Fruit fly (Drosophila melanogaster) whole organism, embryonic: ENCODE data around the gene CG44476.
A peak's percentile ranks its signal among the peaks of the same experiment; 100 is the strongest.

Source experiments
- Antp ChIP-seq: fragments of 200-800 bp; sonication (Bioruptor generic); optimal IDR thresholded peaks from 3 replicates; lab custom pipeline; 2016; ENCODE audit warnings: missing biosample characterization, missing genetic modification characterization
- Bdp1 ChIP-seq: fragments of 200-800 bp; sonication (Bioruptor generic); optimal IDR thresholded peaks from 3 replicates; lab custom pipeline; 2016; ENCODE audit warnings: missing biosample characterization, missing genetic modification characterization
- CG10147 ChIP-seq: fragments of 200-800 bp; sonication (Bioruptor generic); optimal IDR thresholded peaks from 2 replicates; lab custom pipeline; 2019; ENCODE audit warnings: missing biosample characterization, mild to moderate bottlenecking, missing genetic modification characterization, moderate library complexity
- CG11093 ChIP-seq: fragments of 200-800 bp; sonication (Bioruptor generic); IDR thresholded peaks from 3 replicates; pipeline ENCODE4 v1.3.6; 2022; ENCODE audit warnings: missing biosample characterization, missing genetic modification characterization
- CG11398 ChIP-seq: fragments of 200-800 bp; sonication (Bioruptor generic); optimal IDR thresholded peaks from 2 replicates; lab custom pipeline; 2016; ENCODE audit warnings: missing biosample characterization, missing genetic modification characterization
- CG11695 ChIP-seq: fragments of 200-800 bp; sonication (Bioruptor generic); IDR thresholded peaks from 3 replicates; pipeline ENCODE4 v1.3.6; 2022; ENCODE audit warnings: missing biosample characterization, missing genetic modification characterization
- CG12219 ChIP-seq: fragments of 200-800 bp; sonication (Bioruptor generic); optimal IDR thresholded peaks from 3 replicates; lab custom pipeline; 2018; ENCODE audit warnings: missing biosample characterization, mild to moderate bottlenecking, missing genetic modification characterization
- CG13123 ChIP-seq: fragments of 200-800 bp; sonication (Bioruptor generic); optimal IDR thresholded peaks from 2 replicates; lab custom pipeline; 2016; ENCODE audit warnings: missing biosample characterization, missing genetic modification characterization
- CG15073 ChIP-seq: fragments of 200-800 bp; sonication (Bioruptor generic); optimal IDR thresholded peaks from 2 replicates; lab custom pipeline; 2016; ENCODE audit warnings: missing biosample characterization, missing genetic modification characterization
- CG1529 ChIP-seq: fragments of 200-800 bp; sonication (Bioruptor generic); optimal IDR thresholded peaks from 3 replicates; lab custom pipeline; 2018; ENCODE audit warnings: missing biosample characterization, missing genetic modification characterization
- CG17359 ChIP-seq: fragments of 200-800 bp; sonication (Bioruptor generic); optimal IDR thresholded peaks from 3 replicates; lab custom pipeline; 2018; ENCODE audit warnings: missing biosample characterization, mild to moderate bottlenecking, missing genetic modification characterization, moderate library complexity
- CG17361 ChIP-seq: fragments of 200-800 bp; sonication (Bioruptor generic); IDR thresholded peaks from 3 replicates; pipeline ENCODE4 v1.3.6; 2022; ENCODE audit warnings: missing biosample characterization, missing genetic modification characterization
- CG18599 ChIP-seq: fragments of 200-800 bp; sonication (Bioruptor generic); optimal IDR thresholded peaks from 3 replicates; lab custom pipeline; 2017; ENCODE audit warnings: missing biosample characterization, missing genetic modification characterization, mild to moderate bottlenecking, moderate library complexity, missing genetic modification reagents
- CG30020 ChIP-seq: fragments of 200-800 bp; optimal IDR thresholded peaks from 2 replicates; lab custom pipeline; 2019; ENCODE audit warnings: missing biosample characterization, mild to moderate bottlenecking, missing genetic modification characterization, moderate library complexity
- CG30431 ChIP-seq: fragments of 200-800 bp; sonication (Bioruptor generic); optimal IDR thresholded peaks from 2 replicates; lab custom pipeline; 2017; ENCODE audit warnings: missing biosample characterization, missing genetic modification characterization
- CG32532 ChIP-seq: fragments of 200-800 bp; sonication (Bioruptor generic); IDR thresholded peaks from 2 replicates; pipeline ENCODE4 v1.3.6; 2022; ENCODE audit warnings: missing biosample characterization, missing genetic modification characterization
- CG3726 ChIP-seq: fragments of 200-800 bp; sonication (Bioruptor generic); IDR thresholded peaks from 3 replicates; pipeline ENCODE4, ENCODE4 v1.3.6; 2022; ENCODE audit warnings: missing biosample characterization, missing genetic modification characterization
- CG4707 ChIP-seq: fragments of 200-800 bp; sonication (Bioruptor generic); optimal IDR thresholded peaks from 2 replicates; lab custom pipeline; 2018; ENCODE audit warnings: missing biosample characterization, mild to moderate bottlenecking, missing genetic modification characterization, moderate library complexity
- CG4730 ChIP-seq: fragments of 200-800 bp; sonication (Bioruptor generic); IDR thresholded peaks from 2 replicates; pipeline ENCODE4 v1.3.6; 2022; ENCODE audit warnings: missing biosample characterization, missing genetic modification characterization
- CG6254 ChIP-seq: fragments of 200-800 bp; sonication (Bioruptor generic); optimal IDR thresholded peaks from 3 replicates; lab custom pipeline; 2017; ENCODE audit warnings: mild to moderate bottlenecking, missing biosample characterization, missing genetic modification reagents, missing genetic modification characterization
- CG6854 ChIP-seq: fragments of 200-800 bp; sonication (Bioruptor generic); optimal IDR thresholded peaks from 3 replicates; lab custom pipeline; 2017; ENCODE audit warnings: missing biosample characterization, mild to moderate bottlenecking, missing genetic modification characterization
- CG7987 ChIP-seq: fragments of 200-800 bp; sonication (Bioruptor generic); optimal IDR thresholded peaks from 2 replicates; lab custom pipeline; 2018; ENCODE audit warnings: missing biosample characterization, mild to moderate bottlenecking, missing genetic modification characterization, moderate library complexity
- CG8478 ChIP-seq: fragments of >200 bp; optimal IDR thresholded peaks from 2 replicates; lab custom pipeline; 2018
- CG9215 ChIP-seq: fragments of 200-800 bp; sonication (Bioruptor generic); IDR thresholded peaks from 2 replicates; pipeline ENCODE4 v1.3.6; 2022; ENCODE audit warnings: missing biosample characterization, missing genetic modification characterization
- CG9437 ChIP-seq: fragments of 200-800 bp; sonication (Bioruptor generic); optimal IDR thresholded peaks from 2 replicates; lab custom pipeline; 2018; ENCODE audit warnings: missing biosample characterization, mild to moderate bottlenecking, missing genetic modification characterization
- CG9609 ChIP-seq: fragments of 200-800 bp; sonication (Bioruptor generic); optimal IDR thresholded peaks from 3 replicates; lab custom pipeline; 2016; ENCODE audit warnings: missing biosample characterization, missing genetic modification characterization
- CTCF ChIP-seq: fragments of 200-800 bp; sonication (Bioruptor generic); optimal IDR thresholded peaks from 2 replicates; lab custom pipeline; 2017; ENCODE audit warnings: missing biosample characterization, mild to moderate bottlenecking, missing genetic modification characterization, moderate library complexity
- HHEX ChIP-seq: fragments of 200-800 bp; sonication (Bioruptor generic); optimal IDR thresholded peaks from 3 replicates; lab custom pipeline; 2017; ENCODE audit warnings: missing biosample characterization, mild to moderate bottlenecking, missing genetic modification characterization, missing genetic modification reagents
- HmgD ChIP-seq: fragments of 200-800 bp; sonication (Bioruptor generic); optimal IDR thresholded peaks from 3 replicates; lab custom pipeline; 2016; ENCODE audit warnings: missing biosample characterization, missing genetic modification characterization
- Hmx ChIP-seq: fragments of 200-800 bp; sonication (Bioruptor generic); optimal IDR thresholded peaks from 2 replicates; lab custom pipeline; 2016; ENCODE audit warnings: missing biosample characterization, missing genetic modification characterization
- Lhr ChIP-seq: fragments of 200-800 bp; sonication (Bioruptor generic); optimal IDR thresholded peaks from 3 replicates; lab custom pipeline; 2017; ENCODE audit warnings: mild to moderate bottlenecking, missing biosample characterization, missing genetic modification reagents, missing genetic modification characterization
- Lpt ChIP-seq: fragments of >200 bp; optimal IDR thresholded peaks from 2 replicates; lab custom pipeline; 2018; ENCODE audit warnings: missing biosample characterization, missing genetic modification characterization
- Meics ChIP-seq: fragments of 200-800 bp; sonication (Bioruptor generic); optimal IDR thresholded peaks from 2 replicates; lab custom pipeline; 2017; ENCODE audit warnings: missing biosample characterization, mild to moderate bottlenecking, missing genetic modification characterization
- NC2α ChIP-seq: fragments of 200-800 bp; sonication (Bioruptor generic); optimal IDR thresholded peaks from 2 replicates; lab custom pipeline; 2016; ENCODE audit warnings: missing biosample characterization, missing genetic modification characterization
- NFAT ChIP-seq: fragments of 200-800 bp; sonication (Bioruptor generic); IDR thresholded peaks from 2 replicates; pipeline ENCODE4 v1.3.6; 2022; ENCODE audit warnings: missing biosample characterization, missing genetic modification characterization
- Pdp1 ChIP-seq, 2 experiments: fragments of 200-800 bp; sonication (Bioruptor generic); optimal IDR thresholded peaks; 3 replicates each; lab custom pipeline; 2016; ENCODE audit warnings: missing biosample characterization in 2 of 2, missing genetic modification characterization in 2 of 2, mild to moderate bottlenecking in 1 of 2, moderate library complexity in 1 of 2
- Sry-β ChIP-seq: fragments of 200-800 bp; sonication (Bioruptor generic); optimal IDR thresholded peaks from 2 replicates; lab custom pipeline; 2018; ENCODE audit warnings: missing biosample characterization, mild to moderate bottlenecking, missing genetic modification characterization, moderate library complexity
- Ssrp ChIP-seq: fragments of 200-800 bp; sonication (Bioruptor generic); optimal IDR thresholded peaks from 2 replicates; lab custom pipeline; 2018; ENCODE audit warnings: missing biosample characterization, mild to moderate bottlenecking, missing genetic modification characterization, moderate library complexity
- Usf ChIP-seq: fragments of 200-800 bp; sonication (Bioruptor generic); optimal IDR thresholded peaks from 2 replicates; lab custom pipeline; 2017; ENCODE audit warnings: missing genotype, missing biosample characterization, missing genetic modification characterization
- Vsx1 ChIP-seq: fragments of 200-800 bp; sonication (Bioruptor generic); optimal IDR thresholded peaks from 2 replicates; lab custom pipeline; 2017; ENCODE audit warnings: missing biosample characterization, mild to moderate bottlenecking, missing genetic modification characterization, missing genetic modification reagents
- amos ChIP-seq: fragments of 200-800 bp; sonication (Bioruptor generic); IDR thresholded peaks from 2 replicates; pipeline ENCODE4 v1.3.6; 2022; ENCODE audit warnings: missing biosample characterization, missing genetic modification characterization; ENCODE audit not compliant: partially characterized antibody
- br ChIP-seq: fragments of >200 bp; optimal IDR thresholded peaks from 2 replicates; lab custom pipeline; 2017
- cad ChIP-seq: fragments of >200 bp; optimal IDR thresholded peaks from 2 replicates; lab custom pipeline; 2017; ENCODE audit warnings: missing biosample characterization, missing genetic modification characterization
- chm ChIP-seq: fragments of 200-800 bp; sonication (Bioruptor generic); IDR thresholded peaks from 2 replicates; pipeline ENCODE4 v1.3.6; 2022; ENCODE audit warnings: missing biosample characterization, missing genetic modification characterization
- dimm ChIP-seq: fragments of 200-800 bp; sonication (Bioruptor generic); IDR thresholded peaks from 2 replicates; pipeline ENCODE4 v1.3.6; 2022; ENCODE audit warnings: missing biosample characterization, missing genetic modification characterization
- en ChIP-seq: fragments of 200-800 bp; sonication (Bioruptor generic); optimal IDR thresholded peaks from 2 replicates; lab custom pipeline; 2016; ENCODE audit warnings: missing biosample characterization, missing genetic modification characterization
- eyg ChIP-seq: fragments of 200-800 bp; sonication (Bioruptor generic); optimal IDR thresholded peaks from 3 replicates; lab custom pipeline; 2016; ENCODE audit warnings: missing biosample characterization, missing genetic modification characterization
- hth ChIP-seq: fragments of >200 bp; optimal IDR thresholded peaks from 2 replicates; lab custom pipeline; 2017; ENCODE audit warnings: inconsistent platforms
- kay ChIP-seq: fragments of 200-800 bp; sonication (Bioruptor generic); optimal IDR thresholded peaks from 2 replicates; lab custom pipeline; 2016; ENCODE audit warnings: missing biosample characterization, missing genetic modification characterization
- mam ChIP-seq: fragments of 200-800 bp; sonication (Bioruptor generic); optimal IDR thresholded peaks from 3 replicates; lab custom pipeline; 2016; ENCODE audit warnings: missing biosample characterization, missing genetic modification characterization
- pros ChIP-seq: fragments of 200-800 bp; sonication (Bioruptor generic); optimal IDR thresholded peaks from 3 replicates; lab custom pipeline; 2019; ENCODE audit warnings: missing biosample characterization, mild to moderate bottlenecking, missing genetic modification characterization, moderate library complexity
- run ChIP-seq: fragments of 200-800 bp; sonication (Bioruptor generic); optimal IDR thresholded peaks from 3 replicates; lab custom pipeline; 2018; ENCODE audit warnings: missing biosample characterization, mild to moderate bottlenecking, missing genetic modification characterization

The CG44476 gene

DNA sequence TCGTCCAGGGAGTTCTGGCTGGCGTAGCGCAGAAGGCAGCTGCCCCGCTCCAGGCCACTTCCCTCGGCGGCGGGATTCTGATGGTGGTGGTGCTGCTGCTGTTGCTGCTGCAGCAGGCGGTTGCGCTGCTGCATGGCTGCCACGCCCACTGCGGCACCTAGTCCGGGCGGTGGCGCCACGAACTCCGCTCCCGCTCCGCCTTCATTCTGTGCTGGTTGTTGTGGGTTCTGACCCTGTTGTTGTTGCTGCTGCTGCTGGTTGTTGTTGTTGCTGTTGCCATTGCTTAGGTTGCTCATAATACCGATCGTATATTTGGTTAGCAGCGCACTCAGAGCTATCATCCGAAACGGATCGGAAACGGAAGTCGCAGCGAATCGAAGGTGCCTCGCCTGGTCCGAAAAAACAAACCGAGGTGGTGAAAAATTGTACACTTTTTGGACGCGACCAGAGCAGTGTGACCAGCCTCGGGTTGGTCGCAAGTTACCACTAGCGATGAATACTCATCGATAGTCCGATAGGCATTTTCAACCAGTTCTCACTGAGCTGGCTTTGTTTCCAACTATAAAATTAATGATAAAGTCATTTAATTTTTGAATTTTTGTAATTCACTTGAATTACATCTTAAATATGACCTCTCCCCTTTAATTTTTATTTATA lies 24.7 kb upstream of the CG44476 start, which contains the start of gene kel (continued):
- TF ChIP-seq Lhr (peak; percentile 70), en (no peak), mam (GFP tag; lab: Kevin White, UChicago) (peak; percentile 34), CG6854 (GFP tag; lab: Kevin White, UChicago) (peak; percentile 50), Lpt (GFP tag; lab: Kevin White, UChicago) (no peak), Antp (GFP tag; lab: Kevin White, UChicago) (no peak), CG11093 (GFP tag; lab: Robert Waterston, UW) (no peak; the same call in 2 of the 3 replicates), CG17361 (peak; percentile 50; the same call in 2 of the 3 replicates), CG3726 (GFP tag; lab: Robert Waterston, UW) (0 out of 3 replicates have a peak, but pooled peaks have one; percentile 44), amos (GFP tag; lab: Robert Waterston, UW) (peak; percentile 68), CG9609 (GFP tag; lab: Kevin White, UChicago) (no peak), CG30020 (peak; percentile 84), CG6254 (peak; percentile 49), CG11398 (peak; percentile 25), HHEX (GFP tag; lab: Kevin White, UChicago) (peak; percentile 59), run (tag; lab: Kevin White, UChicago) (no peak), Meics (GFP tag; lab: Kevin White, UChicago) (peak; percentile 57), Hmx (GFP tag; lab: Kevin White, UChicago) (no peak), CG18599 (GFP tag; lab: Kevin White, UChicago) (peak; percentile 33), NFAT (GFP tag; lab: Robert Waterston, UW) (peak; percentile 59), CG30431 (GFP tag; lab: Kevin White, UChicago) (no peak), br (lab: Kevin White, UChicago) (no peak), NC2α (no peak), CG9215 (GFP tag; lab: Robert Waterston, UW) (no peak), CG1529 (GFP tag; lab: Kevin White, UChicago) (peak; percentile 7), CG9437 (no peak), CG4730 (no peak), CG12219 (GFP tag; lab: Kevin White, UChicago) (peak; percentile 44), Usf (GFP tag; lab: Kevin White, UChicago) (no peak), CG11695 (0 out of 3 replicates have a peak, but pooled peaks have one; percentile 22), HmgD (peak; percentile 37), Ssrp (tag; lab: Kevin White, UChicago) (peak; percentile 25), dimm (no peak), CG10147 (peak; percentile 8), CG8478 (lab: Kevin White, UChicago) (peak; percentile 44), hth (lab: Kevin White, UChicago) (no peak), CG32532 (GFP tag; lab: Robert Waterston, UW) (peak; percentile 58; the same call in 1 of the 2 replicates), Bdp1 (GFP tag; lab: Kevin White, UChicago) (no peak), pros (GFP tag; lab: Kevin White, UChicago) (no peak), CG4707 (GFP tag; lab: Kevin White, UChicago) (peak; percentile 15), CG13123 (GFP tag; lab: Kevin White, UChicago) (peak; percentile 11), CG7987 (GFP tag; lab: Kevin White, UChicago) (peak; percentile 82), eyg (GFP tag; lab: Kevin White, UChicago) (peak; percentile 20), CTCF (peak; percentile 49), Vsx1 (GFP tag; lab: Kevin White, UChicago) (peak; percentile 18), CG15073 (GFP tag; lab: Kevin White, UChicago) (no peak), kay (GFP tag; lab: Kevin White, UChicago) (no peak), CG17359 (tag; lab: Kevin White, UChicago) (peak; percentile 34), cad (GFP tag; lab: Kevin White, UChicago) (peak; percentile 39), chm (peak; percentile 73), Sry-β (GFP tag; lab: Kevin White, UChicago) (no peak), Pdp1 (GFP tag; optimal IDR thresholded peaks at IDR 0.05; lab: Kevin White, UChicago) (peak in 1 of 2 experiments; percentile 42)
